Fruit fly (Drosophila melanogaster) whole organism, embryonic: ENCODE measurements around the gene Cdk5alpha.
A peak's percentile ranks its signal among the peaks of the same experiment; 100 is the strongest.

ENCODE experiments used
- Asciz ChIP-seq: fragments of 200-800 bp; sonication (Bioruptor generic); optimal IDR thresholded peaks from 2 replicates; lab custom pipeline; 2017; ENCODE audit warnings: missing biosample characterization, mild to moderate bottlenecking, missing genetic modification characterization, missing genetic modification reagents
- BtbVII ChIP-seq: fragments of 200-800 bp; sonication (Bioruptor generic); optimal IDR thresholded peaks from 3 replicates; lab custom pipeline; 2017; ENCODE audit warnings: missing biosample characterization, mild to moderate bottlenecking, missing genetic modification characterization
- CG10209 ChIP-seq: fragments of 200-800 bp; sonication (Bioruptor generic); optimal IDR thresholded peaks from 3 replicates; lab custom pipeline; 2017; ENCODE audit warnings: missing biosample characterization, mild to moderate bottlenecking, missing genetic modification characterization, missing genetic modification reagents
- CG13424 ChIP-seq: fragments of 200-800 bp; sonication (Bioruptor generic); optimal IDR thresholded peaks from 2 replicates; lab custom pipeline; 2019; ENCODE audit warnings: missing biosample characterization, mild to moderate bottlenecking, missing genetic modification characterization, moderate library complexity
- CG13775 ChIP-seq: fragments of 200-800 bp; sonication (Bioruptor generic); optimal IDR thresholded peaks from 3 replicates; lab custom pipeline; 2017; ENCODE audit warnings: missing biosample characterization, mild to moderate bottlenecking, missing genetic modification characterization
- CG13894 ChIP-seq: fragments of 200-800 bp; sonication (Bioruptor generic); optimal IDR thresholded peaks from 3 replicates; lab custom pipeline; 2018; ENCODE audit warnings: missing biosample characterization, mild to moderate bottlenecking, missing genetic modification characterization, moderate library complexity
- CG14860 ChIP-seq: fragments of 200-800 bp; sonication (Bioruptor generic); IDR thresholded peaks from 3 replicates; pipeline ENCODE4 v1.3.6; 2022; ENCODE audit warnings: missing biosample characterization, missing genetic modification characterization; ENCODE audit not compliant: partially characterized antibody
- CG15696 ChIP-seq: fragments of 200-800 bp; sonication (Bioruptor generic); optimal IDR thresholded peaks from 2 replicates; lab custom pipeline; 2019; ENCODE audit warnings: missing biosample characterization, mild to moderate bottlenecking, missing genetic modification characterization, moderate library complexity
- CG30431 ChIP-seq: fragments of 200-800 bp; sonication (Bioruptor generic); optimal IDR thresholded peaks from 2 replicates; lab custom pipeline; 2017; ENCODE audit warnings: missing biosample characterization, missing genetic modification characterization
- CG32532 ChIP-seq: fragments of 200-800 bp; sonication (Bioruptor generic); IDR thresholded peaks from 2 replicates; pipeline ENCODE4 v1.3.6; 2022; ENCODE audit warnings: missing biosample characterization, missing genetic modification characterization
- CG4617 ChIP-seq: fragments of 200-800 bp; sonication (Bioruptor generic); optimal IDR thresholded peaks from 3 replicates; lab custom pipeline; 2016; ENCODE audit warnings: missing biosample characterization, missing genetic modification characterization, borderline replicate concordance
- CG6813 ChIP-seq: fragments of 200-800 bp; sonication (Bioruptor generic); optimal IDR thresholded peaks from 2 replicates; lab custom pipeline; 2017; ENCODE audit warnings: missing biosample characterization, missing genetic modification characterization, mild to moderate bottlenecking, moderate library complexity, missing genetic modification reagents
- CG8089 ChIP-seq: fragments of 200-800 bp; sonication (Bioruptor generic); optimal IDR thresholded peaks from 3 replicates; lab custom pipeline; 2016; ENCODE audit warnings: missing biosample characterization, missing genetic modification characterization
- CG8765 ChIP-seq: fragments of 200-800 bp; sonication (Bioruptor generic); IDR thresholded peaks from 2 replicates; pipeline ENCODE4 v1.3.6; 2022; ENCODE audit warnings: missing biosample characterization, missing genetic modification characterization
- CG8944 ChIP-seq: fragments of 200-800 bp; sonication (Bioruptor generic); optimal IDR thresholded peaks from 3 replicates; lab custom pipeline; 2016; ENCODE audit warnings: missing biosample characterization, missing genetic modification characterization
- Dfd ChIP-seq, 2 experiments: fragments of >200 bp; optimal IDR thresholded peaks; 2 replicates each; lab custom pipeline; 2017; ENCODE audit warnings: missing biosample characterization in 2 of 2, missing genetic modification characterization in 2 of 2
- Ets65A ChIP-seq: fragments of 200-800 bp; sonication (Bioruptor generic); peaks from one replicate; lab custom pipeline; 2016; ENCODE audit warnings: missing biosample characterization, missing genetic modification characterization
- HmgZ ChIP-seq: fragments of 200-800 bp; sonication (Bioruptor generic); optimal IDR thresholded peaks from 2 replicates; lab custom pipeline; 2018; ENCODE audit warnings: missing biosample characterization, mild to moderate bottlenecking, missing genetic modification characterization
- Hmr ChIP-seq: fragments of 200-800 bp; sonication (Bioruptor generic); optimal IDR thresholded peaks from 3 replicates; lab custom pipeline; 2017; ENCODE audit warnings: mild to moderate bottlenecking, missing biosample characterization, missing genetic modification reagents, missing genetic modification characterization
- Lhr ChIP-seq: fragments of 200-800 bp; sonication (Bioruptor generic); optimal IDR thresholded peaks from 3 replicates; lab custom pipeline; 2017; ENCODE audit warnings: mild to moderate bottlenecking, missing biosample characterization, missing genetic modification reagents, missing genetic modification characterization
- MESR4 ChIP-seq: fragments of 200-800 bp; sonication (Bioruptor generic); optimal IDR thresholded peaks from 2 replicates; lab custom pipeline; 2018; ENCODE audit warnings: missing biosample characterization, mild to moderate bottlenecking, missing genetic modification characterization, moderate library complexity
- MTF-1 ChIP-seq: fragments of 200-800 bp; sonication (Bioruptor generic); optimal IDR thresholded peaks from 2 replicates; lab custom pipeline; 2018; ENCODE audit warnings: missing biosample characterization, mild to moderate bottlenecking, missing genetic modification characterization, borderline replicate concordance
- Mad ChIP-seq: fragments of 200-800 bp; sonication (Bioruptor generic); optimal IDR thresholded peaks from 2 replicates; lab custom pipeline; 2016; ENCODE audit warnings: missing biosample characterization, missing genetic modification characterization
- Neu2 ChIP-seq: fragments of 200-800 bp; sonication (Bioruptor generic); optimal IDR thresholded peaks from 3 replicates; lab custom pipeline; 2016; ENCODE audit warnings: missing biosample characterization, missing genetic modification characterization, borderline replicate concordance
- Nf-YB ChIP-seq: fragments of 200-800 bp; sonication (Bioruptor generic); optimal IDR thresholded peaks from 3 replicates; lab custom pipeline; 2019; ENCODE audit warnings: missing biosample characterization, mild to moderate bottlenecking, missing genetic modification characterization, moderate library complexity
- Nf-YC ChIP-seq: fragments of 200-800 bp; optimal IDR thresholded peaks from 3 replicates; lab custom pipeline; 2019; ENCODE audit warnings: missing biosample characterization, mild to moderate bottlenecking, missing genetic modification characterization, moderate library complexity
- Opbp ChIP-seq: fragments of 200-800 bp; sonication (Bioruptor generic); IDR thresholded peaks from 3 replicates; pipeline ENCODE4 v1.3.6; 2022; ENCODE audit warnings: missing biosample characterization, missing genetic modification characterization; ENCODE audit not compliant: partially characterized antibody
- Ravus ChIP-seq: fragments of 200-800 bp; sonication (Bioruptor generic); IDR thresholded peaks from 2 replicates; pipeline ENCODE4 v1.3.6; 2022; ENCODE audit warnings: missing biosample characterization, missing genetic modification characterization
- Sox100B ChIP-seq: fragments of 200-800 bp; sonication (Bioruptor generic); optimal IDR thresholded peaks from 3 replicates; lab custom pipeline; 2018; ENCODE audit warnings: missing biosample characterization, mild to moderate bottlenecking, missing genetic modification characterization
- Sry-β ChIP-seq: fragments of 200-800 bp; sonication (Bioruptor generic); optimal IDR thresholded peaks from 2 replicates; lab custom pipeline; 2018; ENCODE audit warnings: missing biosample characterization, mild to moderate bottlenecking, missing genetic modification characterization, moderate library complexity
- cato ChIP-seq: fragments of 200-800 bp; sonication (Bioruptor generic); optimal IDR thresholded peaks from 2 replicates; lab custom pipeline; 2016; ENCODE audit warnings: missing biosample characterization, missing genetic modification characterization, borderline replicate concordance
- cg ChIP-seq: fragments of 200-800 bp; sonication (Bioruptor generic); optimal IDR thresholded peaks from 3 replicates; lab custom pipeline; 2019; ENCODE audit warnings: missing biosample characterization, mild to moderate bottlenecking, missing genetic modification characterization, moderate library complexity
- crc ChIP-seq: fragments of 200-800 bp; sonication (Bioruptor generic); optimal IDR thresholded peaks from 2 replicates; lab custom pipeline; 2016; ENCODE audit warnings: missing biosample characterization, missing genetic modification characterization
- crp ChIP-seq, 2 experiments: fragments of 200-800 bp; sonication (Bioruptor generic); optimal IDR thresholded peaks; 2 replicates in 1 of 2; 3 replicates in 1 of 2; lab custom pipeline; 2017; ENCODE audit warnings: missing biosample characterization in 2 of 2, missing genetic modification characterization in 2 of 2, mild to moderate bottlenecking in 1 of 2, moderate library complexity in 1 of 2
- fd102C ChIP-seq: fragments of 200-800 bp; sonication (Bioruptor generic); optimal IDR thresholded peaks from 2 replicates; lab custom pipeline; 2018; ENCODE audit warnings: missing biosample characterization, mild to moderate bottlenecking, missing genetic modification characterization, moderate library complexity
- fru ChIP-seq: fragments of >200 bp; optimal IDR thresholded peaks from 2 replicates; lab custom pipeline; 2017
- lilli ChIP-seq: fragments of 200-800 bp; sonication (Bioruptor generic); optimal IDR thresholded peaks from 3 replicates; lab custom pipeline; 2016; ENCODE audit warnings: missing biosample characterization, missing genetic modification characterization
- lola ChIP-seq, 3 experiments: fragments of >200 bp in 2 of 3; fragments of 200-800 bp in 1 of 3; sonication (Bioruptor generic) in 1 of 3; optimal IDR thresholded peaks; 2 replicates each; lab custom pipeline; 2017 to 2019; ENCODE audit warnings: missing biosample characterization in 3 of 3, missing genetic modification characterization in 3 of 3, mild to moderate bottlenecking in 1 of 3, moderate library complexity in 1 of 3
- maf-S ChIP-seq: fragments of 200-800 bp; sonication (Bioruptor generic); optimal IDR thresholded peaks from 2 replicates; lab custom pipeline; 2016; ENCODE audit warnings: missing biosample characterization, missing genetic modification characterization
- onecut ChIP-seq: fragments of 200-800 bp; sonication (Bioruptor generic); IDR thresholded peaks from 2 replicates; pipeline ENCODE4 v1.3.6; 2022; ENCODE audit warnings: missing biosample characterization, missing genetic modification characterization
- salm ChIP-seq: fragments of 200-800 bp; sonication (Bioruptor generic); optimal IDR thresholded peaks from 2 replicates; lab custom pipeline; 2018; ENCODE audit warnings: missing biosample characterization, mild to moderate bottlenecking, missing genetic modification characterization
- scrt ChIP-seq: fragments of 200-800 bp; sonication (Bioruptor generic); optimal IDR thresholded peaks from 2 replicates; lab custom pipeline; 2018; ENCODE audit warnings: missing biosample characterization, mild to moderate bottlenecking, missing genetic modification characterization, moderate library complexity
- sug ChIP-seq: fragments of 200-800 bp; optimal IDR thresholded peaks from 2 replicates; lab custom pipeline; 2019; ENCODE audit warnings: missing biosample characterization, mild to moderate bottlenecking, missing genetic modification characterization, moderate library complexity
- tll ChIP-seq, 2 experiments: fragments of 200-800 bp in 1 of 2; fragments of >200 bp in 1 of 2; sonication (Bioruptor generic) in 1 of 2; optimal IDR thresholded peaks; 2 replicates each; lab custom pipeline; 2017 to 2019; ENCODE audit warnings: missing biosample characterization in 2 of 2, missing genetic modification characterization in 2 of 2, mild to moderate bottlenecking in 1 of 2, moderate library complexity in 1 of 2
- toy ChIP-seq: fragments of 200-800 bp; sonication (Bioruptor generic); IDR thresholded peaks from 2 replicates; pipeline ENCODE4 v1.3.6; 2022; ENCODE audit warnings: missing biosample characterization, missing genetic modification characterization
- ttk ChIP-seq: fragments of 200-800 bp; sonication (Bioruptor generic); IDR thresholded peaks from 2 replicates; pipeline ENCODE4 v2.1.2; 2022; ENCODE audit warnings: missing biosample characterization, missing genetic modification characterization
- tx ChIP-seq: fragments of 200-800 bp; sonication (Bioruptor generic); optimal IDR thresholded peaks from 2 replicates; lab custom pipeline; 2016; ENCODE audit warnings: missing biosample characterization, missing genetic modification characterization
- unc-4 ChIP-seq: fragments of 200-800 bp; sonication (Bioruptor generic); IDR thresholded peaks from 2 replicates; pipeline ENCODE4 v1.3.6; 2022; ENCODE audit warnings: missing biosample characterization, missing genetic modification characterization; ENCODE audit not compliant: partially characterized antibody
- wdn ChIP-seq: fragments of 200-800 bp; sonication (Bioruptor generic); IDR thresholded peaks from 2 replicates; pipeline ENCODE4 v1.3.6; 2022; ENCODE audit warnings: missing biosample characterization, missing genetic modification characterization
- wor ChIP-seq: fragments of 200-800 bp; sonication (Bioruptor generic); IDR thresholded peaks from 2 replicates; pipeline ENCODE4 v1.3.6; 2022; ENCODE audit warnings: missing biosample characterization, missing genetic modification characterization

Cdk5alpha gene

DNA sequence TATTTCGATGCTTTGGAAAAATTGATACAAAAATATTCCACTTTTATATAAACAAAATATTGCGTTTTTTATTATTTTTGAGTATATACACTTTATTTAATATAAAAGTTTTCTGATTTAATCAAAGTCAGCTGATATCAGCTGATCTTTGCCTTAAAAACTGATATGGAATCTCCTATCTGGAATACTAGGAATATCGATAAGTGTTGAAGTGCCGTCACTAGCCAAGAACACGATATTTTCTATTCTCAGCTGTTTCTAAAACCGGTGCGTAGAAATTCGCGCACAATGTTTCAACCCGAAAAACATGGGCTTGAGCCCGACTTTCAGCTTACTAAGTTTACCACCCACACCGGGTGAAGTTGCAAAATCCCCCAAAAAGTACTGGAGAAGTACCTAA lies 31.7 kb upstream of the Cdk5alpha start, which contains the start of gene Sps2 (continued):
- TF ChIP-seq BtbVII (no peak), Mad (GFP tag; lab: Kevin White, UChicago) (no peak), CG13775 (GFP tag; lab: Kevin White, UChicago) (no peak), CG8089 (GFP tag; lab: Kevin White, UChicago) (no peak), fd102C (GFP tag; lab: Kevin White, UChicago) (no peak), CG14860 (GFP tag; lab: Robert Waterston, UW) (peak; percentile 40; the same call in 1 of the 3 replicates), lilli (GFP tag; lab: Kevin White, UChicago) (peak; percentile 18), MESR4 (peak; percentile 10), Sry-β (GFP tag; lab: Kevin White, UChicago) (no peak), ttk (GFP tag; lab: Robert Waterston, UW) (no peak), tll (GFP tag; optimal IDR thresholded peaks at IDR 0.05; lab: Kevin White, UChicago) (peak in 1 of 2 experiments; percentile 44), wdn (no peak), Neu2 (GFP tag; lab: Kevin White, UChicago) (no peak), wor (GFP tag; lab: Robert Waterston, UW) (no peak), CG10209 (GFP tag; lab: Kevin White, UChicago) (no peak), lola (GFP tag; optimal IDR thresholded peaks at IDR 0.05; lab: Kevin White, UChicago) (no peak), Lhr (no peak), Sox100B (GFP tag; lab: Kevin White, UChicago) (no peak), CG8944 (no peak), Asciz (GFP tag; lab: Kevin White, UChicago) (no peak), cg (GFP tag; lab: Kevin White, UChicago) (no peak), HmgZ (tag; lab: Kevin White, UChicago) (peak; percentile 23), CG30431 (no peak), Nf-YB (GFP tag; lab: Kevin White, UChicago) (no peak), CG13894 (tag; lab: Kevin White, UChicago) (no peak), crp (GFP tag; optimal IDR thresholded peaks at IDR 0.05; lab: Kevin White, UChicago) (peak; percentile 82 to 96), CG8765 (no peak), unc-4 (GFP tag; lab: Robert Waterston, UW) (peak; percentile 78), onecut (GFP tag; lab: Robert Waterston, UW) (no peak), cato (GFP tag; lab: Kevin White, UChicago) (no peak), Hmr (no peak), toy (no peak), Ets65A (GFP tag; lab: Kevin White, UChicago) (no peak), Opbp (peak; percentile 83), tx (no peak), Nf-YC (tag; lab: Kevin White, UChicago) (peak; percentile 25), scrt (GFP tag; lab: Kevin White, UChicago) (no peak), CG6813 (GFP tag; lab: Kevin White, UChicago) (no peak), CG13424 (tag; lab: Kevin White, UChicago) (no peak), Ravus (GFP tag; lab: Robert Waterston, UW) (no peak), maf-S (GFP tag; lab: Kevin White, UChicago) (no peak), fru (lab: Kevin White, UChicago) (no peak), CG15696 (tag; lab: Kevin White, UChicago) (no peak), crc (GFP tag; lab: Kevin White, UChicago) (no peak), MTF-1 (no peak), CG4617 (peak; percentile 35), sug (tag; lab: Kevin White, UChicago) (peak; percentile 35), salm (tag; lab: Kevin White, UChicago) (no peak), CG32532 (GFP tag; lab: Robert Waterston, UW) (peak; percentile 37; the same call in 1 of the 2 replicates), Dfd (GFP tag; optimal IDR thresholded peaks at IDR 0.05; lab: Kevin White, UChicago) (no peak)
